Worm (Caenorhabditis elegans): Measurements from ENCODE around the gene wbp-11.

ce11 chrII:10164137-10164536 is 8.6 kb upstream of the wbp-11 start:
- TF ChIP-seq ama-1 (optimal IDR thresholded peaks at IDR 0.05) (no peak), ets-7 (tag; optimal IDR thresholded peaks at IDR 0.05) (no peak), tbx-11 (GFP tag; IDR thresholded peaks at IDR 0.05) (no peak), ceh-36 (tag; optimal IDR thresholded peaks at IDR 0.05) (no peak), tra-4 (tag; optimal IDR thresholded peaks at IDR 0.05) (no peak)

Measured in whole organism, early embryonic.